Fruit fly (Drosophila melanogaster): ENCODE data around the gene CG42688.

CG42688 gene

dm6 chr2L:19225984-19226914 lies 43.6 kb upstream of the CG42688 start (continued):
- TF ChIP-seq Doc2 (GFP tag; IDR thresholded peaks at IDR 0.05): no peak
- no peak for TF ChIP-seq unc-4 (GFP tag; IDR thresholded peaks at IDR 0.05; ENCODE audit: partially characterized antibody)
- TF ChIP-seq CG3163 (GFP tag; optimal IDR thresholded peaks at IDR 0.05): peak; percentile 19
- TF ChIP-seq peb (GFP tag; IDR thresholded peaks at IDR 0.05): peak; percentile 76
- TF ChIP-seq tap (tag; optimal IDR thresholded peaks at IDR 0.05): peak; percentile 58
- no peak for TF ChIP-seq ash1 (GFP tag; optimal IDR thresholded peaks at IDR 0.05)
- TF ChIP-seq Nf-YA (GFP tag; IDR thresholded peaks at IDR 0.05): peak; percentile 47; the same call in 1 of the 2 replicates
- peak; percentile 85 for TF ChIP-seq Sox102F (GFP tag; optimal IDR thresholded peaks at IDR 0.05)
- peak; percentile 97 for TF ChIP-seq sens (GFP tag)
- TF ChIP-seq CG1792 (GFP tag; optimal IDR thresholded peaks at IDR 0.05): peak; percentile 63
- TF ChIP-seq zen (tag; optimal IDR thresholded peaks at IDR 0.05): peak; percentile 74
- peak; percentile 57 for TF ChIP-seq HLH54F (GFP tag; optimal IDR thresholded peaks at IDR 0.05)
- TF ChIP-seq Tbp (GFP tag; optimal IDR thresholded peaks at IDR 0.05): no peak
- TF ChIP-seq so (GFP tag; IDR thresholded peaks at IDR 0.05): peak; percentile 77
- no peak for TF ChIP-seq Nf-YC (tag; optimal IDR thresholded peaks at IDR 0.05)
- TF ChIP-seq CG11560 (tag; IDR thresholded peaks at IDR 0.05): peak; percentile 59; the same call in 1 of the 3 replicates
- TF ChIP-seq CG31365 (tag; optimal IDR thresholded peaks at IDR 0.05): no peak
- TF ChIP-seq CG13424 (tag; optimal IDR thresholded peaks at IDR 0.05): peak; percentile 75
- TF ChIP-seq en (GFP tag; optimal IDR thresholded peaks at IDR 0.05): peak; percentile 77
- TF ChIP-seq CG33557 (GFP tag; optimal IDR thresholded peaks at IDR 0.05): peak; percentile 68
- peak; percentile 45 for TF ChIP-seq CG1233 (GFP tag; optimal IDR thresholded peaks at IDR 0.05)
- peak; percentile 63 for TF ChIP-seq Dad (GFP tag; optimal IDR thresholded peaks at IDR 0.05)
- peak; percentile 58 for TF ChIP-seq CG17385 (GFP tag; optimal IDR thresholded peaks at IDR 0.05)
- TF ChIP-seq oc (tag; optimal IDR thresholded peaks at IDR 0.05): peak; percentile 78
- TF ChIP-seq kay (GFP tag; optimal IDR thresholded peaks at IDR 0.05): peak; percentile 58
- no peak for TF ChIP-seq CG13894 (tag; optimal IDR thresholded peaks at IDR 0.05)
- TF ChIP-seq sqz (GFP tag; optimal IDR thresholded peaks at IDR 0.05): peak; percentile 58
- peak; percentile 52 for TF ChIP-seq odd (GFP tag; optimal IDR thresholded peaks at IDR 0.05)
- peak; percentile 67 for TF ChIP-seq CG13123 (GFP tag; optimal IDR thresholded peaks at IDR 0.05)
- TF ChIP-seq onecut (GFP tag; IDR thresholded peaks at IDR 0.05): peak; percentile 70
- peak; percentile 90 for TF ChIP-seq CG18262 (tag; optimal IDR thresholded peaks at IDR 0.05)
- TF ChIP-seq CG3407 (GFP tag; optimal IDR thresholded peaks at IDR 0.05): peak; percentile 69
- peak; percentile 25 for TF ChIP-seq CHES-1-like (GFP tag; optimal IDR thresholded peaks at IDR 0.05)
- TF ChIP-seq CG2116 (GFP tag; optimal IDR thresholded peaks at IDR 0.05): peak; percentile 30
- no peak for TF ChIP-seq CG2129 (GFP tag; IDR thresholded peaks at IDR 0.05; ENCODE audit: partially characterized antibody)
- peak; percentile 74; the same call in 1 of the 2 replicates for TF ChIP-seq CG1024 (GFP tag; IDR thresholded peaks at IDR 0.05)
- no peak for TF ChIP-seq Elba2 (GFP tag; optimal IDR thresholded peaks at IDR 0.05)
- TF ChIP-seq CG10959 (GFP tag; IDR thresholded peaks at IDR 0.05): peak; percentile 88
- peak; percentile 57 for TF ChIP-seq cato (GFP tag; optimal IDR thresholded peaks at IDR 0.05; ENCODE audit: borderline replicate concordance)
- TF ChIP-seq CG30020 (tag; optimal IDR thresholded peaks at IDR 0.05): peak; percentile 23
- TF ChIP-seq CG32772 (GFP tag; IDR thresholded peaks at IDR 0.05): peak; percentile 83
- TF ChIP-seq HmgD (GFP tag; optimal IDR thresholded peaks at IDR 0.05): no peak
- peak; percentile 64 for TF ChIP-seq shn (GFP tag; optimal IDR thresholded peaks at IDR 0.05)
- peak; percentile 40 for TF ChIP-seq NfI (GFP tag; optimal IDR thresholded peaks at IDR 0.05)
- peak; percentile 66 for TF ChIP-seq CG2678 (tag; optimal IDR thresholded peaks at IDR 0.05)
- peak; percentile 84 for TF ChIP-seq Ptx1 (GFP tag; IDR thresholded peaks at IDR 0.05)
- peak; percentile 63 to 69 for TF ChIP-seq Hr51 (GFP tag; optimal IDR thresholded peaks at IDR 0.05)
- peak; percentile 33 for TF ChIP-seq stwl (tag; optimal IDR thresholded peaks at IDR 0.05)
- no peak for TF ChIP-seq Adf1 (GFP tag; IDR thresholded peaks at IDR 0.05)

All from whole organism, embryonic.